Worm (Caenorhabditis elegans): ENCODE results near the gene nspc-9.
A peak's percentile ranks its signal among the peaks of the same experiment; 100 is the strongest.

The nspc-9 gene

ce11 chrX:12348329-12348728 is 5.2 kb upstream of the nspc-9 start, which contains the start of gene F42F12.14:
Gene F42F12.14 (plus strand): TSS chrX:12348629.
- peak in 1 of 2 experiments; percentile 74 for TF ChIP-seq unc-62 (GFP tag; optimal IDR thresholded peaks at IDR 0.05 in 1 of 2)
- TF ChIP-seq unc-62 (tag; optimal IDR thresholded peaks at IDR 0.05), result no peak
- TF ChIP-seq dmd-8 (GFP tag; IDR thresholded peaks at IDR 0.05), result no peak
- no peak for TF ChIP-seq snpc-1.2 (GFP tag; IDR thresholded peaks at IDR 0.05)
- no peak for TF ChIP-seq sdz-12 (GFP tag; optimal IDR thresholded peaks at IDR 0.05)

DNA sequence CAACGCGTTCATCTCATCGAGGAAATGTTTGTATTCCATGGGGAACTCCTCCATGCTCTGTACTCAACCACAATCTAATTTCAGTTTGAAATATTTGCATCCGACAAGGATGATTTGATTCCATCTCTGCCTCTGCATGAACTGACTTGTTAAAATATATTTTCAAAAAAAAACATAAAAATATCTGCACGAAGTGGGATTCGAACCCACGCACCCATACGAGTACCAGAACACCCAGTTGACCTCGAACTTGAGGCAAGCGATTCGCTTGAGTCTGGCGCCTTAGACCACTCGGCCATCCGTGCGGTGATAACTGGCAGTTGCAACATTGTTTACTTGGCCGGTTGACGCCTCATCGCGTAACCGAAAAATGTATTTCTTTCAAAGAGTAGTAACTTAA is 4.6 kb upstream of the nspc-9 start:
- TF ChIP-seq vab-7 (GFP tag; IDR thresholded peaks at IDR 0.05) (peak; percentile 88), ctbp-1 (GFP tag; IDR thresholded peaks at IDR 0.05) (peak; percentile 52; the same call in 1 of the 2 replicates), attf-4 (tag; optimal IDR thresholded peaks at IDR 0.05) (no peak), gei-8 (GFP tag; optimal IDR thresholded peaks at IDR 0.05) (no peak), ZK337.2 (GFP tag; IDR thresholded peaks at IDR 0.05) (0 out of 2 replicates have a peak, but pooled peaks have one; percentile 51), Y105C5A.15 (GFP tag; IDR thresholded peaks at IDR 0.05) (no peak), saeg-2 (GFP tag; IDR thresholded peaks at IDR 0.05) (peak; percentile 62; the same call in 1 of the 2 replicates), arid-1 (GFP tag; conservative IDR thresholded peaks at IDR 0.05) (peak; percentile 52; the same call in 1 of the 2 replicates), hlh-30 (tag; optimal IDR thresholded peaks at IDR 0.05; ENCODE audit: insufficient read depth) (peak; percentile 27), ceh-44 (GFP tag; IDR thresholded peaks at IDR 0.05) (peak; percentile 81), spr-3 (GFP tag; optimal IDR thresholded peaks at IDR 0.05) (peak; percentile 35), ceh-82 (tag; optimal IDR thresholded peaks at IDR 0.05) (no peak), hlh-11 (tag; optimal IDR thresholded peaks at IDR 0.05) (peak; percentile 51), daf-16 (GFP tag; optimal IDR thresholded peaks at IDR 0.05) (peak; percentile 22 to 59), daf-16 (tag; optimal IDR thresholded peaks at IDR 0.05) (peak; percentile 67), duxl-1 (tag; optimal IDR thresholded peaks at IDR 0.05; ENCODE audit: poor library complexity) (peak; percentile 53), D1046.2 (GFP tag; IDR thresholded peaks at IDR 0.05) (no peak), lin-15B (tag; optimal IDR thresholded peaks at IDR 0.05) (no peak), unc-62 (GFP tag; optimal IDR thresholded peaks at IDR 0.05 in 1 of 2) (no peak), unc-62 (tag; optimal IDR thresholded peaks at IDR 0.05) (no peak), lin-13 (GFP tag; optimal IDR thresholded peaks at IDR 0.05) (peak; percentile 14), pha-4 (GFP tag; IDR thresholded peaks at IDR 0.05) (peak; percentile 69; the same call in 1 of the 2 replicates), pha-4 (tag; optimal IDR thresholded peaks at IDR 0.05) (no peak), daf-8 (GFP tag; IDR thresholded peaks at IDR 0.05) (no peak), tra-1 (GFP tag; IDR thresholded peaks at IDR 0.05) (peak; percentile 63; the same call in 1 of the 2 replicates), aha-1 (tag) (peak; percentile 92), Y75B8A.6 (GFP tag; IDR thresholded peaks at IDR 0.05) (0 out of 2 replicates have a peak, but pooled peaks have one; percentile 50), mep-1 (tag; optimal IDR thresholded peaks at IDR 0.05) (no peak), mes-2 (tag; optimal IDR thresholded peaks at IDR 0.05; ENCODE audit: poor library complexity, severe bottlenecking) (peak; percentile 77), lim-7 (GFP tag; IDR thresholded peaks at IDR 0.05) (peak; percentile 85), ceh-20 (GFP tag; IDR thresholded peaks at IDR 0.05) (peak; percentile 42; the same call in 1 of the 2 replicates), Y48G9A.11 (GFP tag; IDR thresholded peaks at IDR 0.05) (peak; percentile 67), nhr-25 (tag; optimal IDR thresholded peaks at IDR 0.05; ENCODE audit: borderline replicate concordance, insufficient read depth) (no peak), F26F4.8 (GFP tag; conservative IDR thresholded peaks at IDR 0.05) (peak; percentile 67; the same call in 1 of the 2 replicates), rbr-2 (tag; optimal IDR thresholded peaks at IDR 0.05) (peak; percentile 28), F10B5.3 (tag; optimal IDR thresholded peaks at IDR 0.05) (no peak), zfp-3 (GFP tag; conservative IDR thresholded peaks at IDR 0.05) (0 out of 2 replicates have a peak, but pooled peaks have one; percentile 53), snpc-1.2 (GFP tag; IDR thresholded peaks at IDR 0.05) (peak; percentile 89), T26A8.4 (GFP tag; IDR thresholded peaks at IDR 0.05) (peak; percentile 50), T20F7.1 (GFP tag; optimal IDR thresholded peaks at IDR 0.05) (no peak), ceh-32 (tag; optimal IDR thresholded peaks at IDR 0.05; ENCODE audit: poor library complexity) (no peak), dpl-1 (GFP tag; optimal IDR thresholded peaks at IDR 0.05) (no peak), ztf-7 (tag; optimal IDR thresholded peaks at IDR 0.05) (peak; percentile 28), nhr-28 (tag; optimal IDR thresholded peaks at IDR 0.05) (peak; percentile 56), mxl-3 (GFP tag; optimal IDR thresholded peaks at IDR 0.05) (peak; percentile 53), zip-11 (GFP tag; IDR thresholded peaks at IDR 0.05) (no peak)
